Fruit fly (Drosophila melanogaster) S2 (cell line): ENCODE data around the gene eIF4E6.

Source experiments
- CG8478 ChIP-seq: fragments of >200 bp; optimal IDR thresholded peaks from 2 replicates; lab custom pipeline; 2018
- CTCF ChIP-seq, 2 experiments: fragments of >200 bp; optimal IDR thresholded peaks; 2 replicates each; lab custom pipeline; 2018

eIF4E6 gene

dm6 chr3R:29027122-29027521, at the start of gene eIF4E6, which contains the start of gene CG1951:
TSS of gene eIF4E6 (minus strand) at chr3R:29027174.
TSS of gene CG1951 (plus strand) at chr3R:29027236.
- TF ChIP-seq CTCF (optimal IDR thresholded peaks at IDR 0.05; lab: Kevin White, UChicago) (peak in 1 of 2 experiments; percentile 39), CG8478 (lab: Kevin White, UChicago) (no peak)

dm6 chr3R:29076609-29077008, 49.6 kb upstream of the eIF4E6 start:
- TF ChIP-seq CTCF (optimal IDR thresholded peaks at IDR 0.05; lab: Kevin White, UChicago) (no peak), CG8478 (lab: Kevin White, UChicago) (no peak)

- TF ChIP-seq CG8478 (lab: Kevin White, UChicago) (no peak), CTCF (optimal IDR thresholded peaks at IDR 0.05; lab: Kevin White, UChicago) (no peak)
These were observed 48.8 kb upstream of the eIF4E6 start for dm6 chr3R:29075631-29076398.

dm6 chr3R:29074001-29074609, 47.1 kb upstream of the eIF4E6 start:
- TF ChIP-seq CTCF (optimal IDR thresholded peaks at IDR 0.05; lab: Kevin White, UChicago) (no peak), CG8478 (lab: Kevin White, UChicago) (no peak)

- TF ChIP-seq CG8478 (lab: Kevin White, UChicago) (no peak), CTCF (optimal IDR thresholded peaks at IDR 0.05; lab: Kevin White, UChicago) (no peak)
These were observed 45.9 kb upstream of the eIF4E6 start for dm6 chr3R:29072834-29073233.

- TF ChIP-seq CG8478 (lab: Kevin White, UChicago) = no peak
- TF ChIP-seq CTCF (optimal IDR thresholded peaks at IDR 0.05; lab: Kevin White, UChicago) = no peak
These were observed 44.2 kb upstream of the eIF4E6 start for dm6 chr3R:29071141-29071540.

- TF ChIP-seq CTCF (optimal IDR thresholded peaks at IDR 0.05; lab: Kevin White, UChicago) (no peak), CG8478 (lab: Kevin White, UChicago) (no peak)
These were observed 42.5 kb upstream of the eIF4E6 start for dm6 chr3R:29069208-29070072.

- TF ChIP-seq CG8478 (lab: Kevin White, UChicago) (no peak), CTCF (optimal IDR thresholded peaks at IDR 0.05; lab: Kevin White, UChicago) (no peak)
These were observed 41.6 kb upstream of the eIF4E6 start for dm6 chr3R:29068430-29069207.

- TF ChIP-seq CG8478 (lab: Kevin White, UChicago) = no peak
- no peak for TF ChIP-seq CTCF (optimal IDR thresholded peaks at IDR 0.05; lab: Kevin White, UChicago)
These were observed 40.1 kb upstream of the eIF4E6 start for dm6 chr3R:29067091-29067490.

dm6 chr3R:29066285-29066684, 39.3 kb upstream of the eIF4E6 start:
- TF ChIP-seq CTCF (optimal IDR thresholded peaks at IDR 0.05; lab: Kevin White, UChicago) = no peak
- TF ChIP-seq CG8478 (lab: Kevin White, UChicago) = no peak

- no peak for TF ChIP-seq CTCF (optimal IDR thresholded peaks at IDR 0.05; lab: Kevin White, UChicago)
- TF ChIP-seq CG8478 (lab: Kevin White, UChicago) = no peak
These were observed 37.7 kb upstream of the eIF4E6 start for dm6 chr3R:29064682-29065100.

- no peak for TF ChIP-seq CG8478 (lab: Kevin White, UChicago)
- TF ChIP-seq CTCF (optimal IDR thresholded peaks at IDR 0.05; lab: Kevin White, UChicago) = peak in 1 of 2 experiments; percentile 11
These were observed 37.0 kb upstream of the eIF4E6 start for dm6 chr3R:29063921-29064460.

dm6 chr3R:29063207-29063920, 36.4 kb upstream of the eIF4E6 start:
- no peak for TF ChIP-seq CG8478 (lab: Kevin White, UChicago)
- TF ChIP-seq CTCF (optimal IDR thresholded peaks at IDR 0.05; lab: Kevin White, UChicago) = peak in 1 of 2 experiments; percentile 30
